Fruit fly (Drosophila melanogaster) whole organism, embryonic: ENCODE results near the gene ttm50.

Source experiments
- Blimp-1 ChIP-seq: fragments of 200-800 bp; sonication (Bioruptor generic); optimal IDR thresholded peaks from 3 replicates; lab custom pipeline; 2018; ENCODE audit warnings: missing biosample characterization, missing genetic modification characterization, mild to moderate bottlenecking, moderate library complexity, missing genetic modification reagents
- CG10147 ChIP-seq: fragments of 200-800 bp; sonication (Bioruptor generic); optimal IDR thresholded peaks from 2 replicates; lab custom pipeline; 2019; ENCODE audit warnings: missing biosample characterization, mild to moderate bottlenecking, missing genetic modification characterization, moderate library complexity
- CG10565 ChIP-seq: fragments of 200-800 bp; sonication (Bioruptor generic); optimal IDR thresholded peaks from 3 replicates; lab custom pipeline; 2016; ENCODE audit warnings: missing biosample characterization, mild to moderate bottlenecking, missing genetic modification characterization
- CG10654 ChIP-seq: fragments of 200-800 bp; sonication (Bioruptor generic); optimal IDR thresholded peaks from 2 replicates; lab custom pipeline; 2016; ENCODE audit warnings: missing biosample characterization, missing genetic modification characterization
- CG11560 ChIP-seq: fragments of 200-800 bp; sonication (Bioruptor generic); IDR thresholded peaks from 3 replicates; pipeline ENCODE4 v1.3.6; 2022; ENCODE audit warnings: missing biosample characterization, missing genetic modification characterization
- CG12071 ChIP-seq: fragments of 200-800 bp; sonication (Bioruptor generic); optimal IDR thresholded peaks from 3 replicates; lab custom pipeline; 2018; ENCODE audit warnings: missing biosample characterization, mild to moderate bottlenecking, missing genetic modification characterization
- CG12104 ChIP-seq: fragments of 200-800 bp; sonication (Bioruptor generic); optimal IDR thresholded peaks from 3 replicates; lab custom pipeline; 2016; ENCODE audit warnings: missing biosample characterization, missing genetic modification characterization
- CG14667 ChIP-seq: fragments of 200-800 bp; sonication (Bioruptor generic); IDR thresholded peaks from 2 replicates; pipeline ENCODE4 v1.3.6; 2022; ENCODE audit warnings: missing biosample characterization, missing genetic modification characterization
- CG16863 ChIP-seq: fragments of 200-800 bp; sonication (Bioruptor generic); optimal IDR thresholded peaks from 3 replicates; lab custom pipeline; 2016; ENCODE audit warnings: missing biosample characterization, missing genetic modification characterization
- CG17328 ChIP-seq: fragments of 200-800 bp; sonication (Bioruptor generic); IDR thresholded peaks from 2 replicates; pipeline ENCODE4 v1.3.6; 2022; ENCODE audit warnings: missing biosample characterization, missing genetic modification characterization
- CG17359 ChIP-seq: fragments of 200-800 bp; sonication (Bioruptor generic); optimal IDR thresholded peaks from 3 replicates; lab custom pipeline; 2018; ENCODE audit warnings: missing biosample characterization, mild to moderate bottlenecking, missing genetic modification characterization, moderate library complexity
- CG18262 ChIP-seq: fragments of 200-800 bp; optimal IDR thresholded peaks from 3 replicates; lab custom pipeline; 2019; ENCODE audit warnings: missing biosample characterization, mild to moderate bottlenecking, missing genetic modification characterization, moderate library complexity
- CG30403 ChIP-seq: fragments of 200-800 bp; sonication (Bioruptor generic); optimal IDR thresholded peaks from 3 replicates; lab custom pipeline; 2016; ENCODE audit warnings: missing biosample characterization, missing genetic modification characterization
- CG6254 ChIP-seq: fragments of 200-800 bp; sonication (Bioruptor generic); optimal IDR thresholded peaks from 3 replicates; lab custom pipeline; 2017; ENCODE audit warnings: mild to moderate bottlenecking, missing biosample characterization, missing genetic modification reagents, missing genetic modification characterization
- CG6654 ChIP-seq: fragments of 200-800 bp; sonication (Bioruptor generic); optimal IDR thresholded peaks from 2 replicates; lab custom pipeline; 2017; ENCODE audit warnings: missing biosample characterization, mild to moderate bottlenecking, missing genetic modification characterization
- CG6765 ChIP-seq: fragments of 200-800 bp; sonication (Bioruptor generic); optimal IDR thresholded peaks from 3 replicates; lab custom pipeline; 2017; ENCODE audit warnings: missing biosample characterization, mild to moderate bottlenecking, missing genetic modification characterization
- CG6813 ChIP-seq: fragments of 200-800 bp; sonication (Bioruptor generic); optimal IDR thresholded peaks from 2 replicates; lab custom pipeline; 2017; ENCODE audit warnings: missing biosample characterization, missing genetic modification characterization, mild to moderate bottlenecking, moderate library complexity, missing genetic modification reagents
- CG7556 ChIP-seq: fragments of 200-800 bp; sonication (Bioruptor generic); optimal IDR thresholded peaks from 2 replicates; lab custom pipeline; 2017; ENCODE audit warnings: missing biosample characterization, mild to moderate bottlenecking, missing genetic modification characterization
- CG7839 ChIP-seq: fragments of 200-800 bp; sonication (Bioruptor generic); optimal IDR thresholded peaks from 3 replicates; lab custom pipeline; 2018; ENCODE audit warnings: missing biosample characterization, mild to moderate bottlenecking, missing genetic modification characterization, moderate library complexity
- CG8765 ChIP-seq: fragments of 200-800 bp; sonication (Bioruptor generic); IDR thresholded peaks from 2 replicates; pipeline ENCODE4 v1.3.6; 2022; ENCODE audit warnings: missing biosample characterization, missing genetic modification characterization
- CG8944 ChIP-seq: fragments of 200-800 bp; sonication (Bioruptor generic); optimal IDR thresholded peaks from 3 replicates; lab custom pipeline; 2016; ENCODE audit warnings: missing biosample characterization, missing genetic modification characterization
- CG9609 ChIP-seq: fragments of 200-800 bp; sonication (Bioruptor generic); optimal IDR thresholded peaks from 3 replicates; lab custom pipeline; 2016; ENCODE audit warnings: missing biosample characterization, missing genetic modification characterization
- Camta ChIP-seq: fragments of 200-800 bp; sonication (Bioruptor generic); optimal IDR thresholded peaks from 2 replicates; lab custom pipeline; 2016; ENCODE audit warnings: missing biosample characterization, missing genetic modification characterization
- Ets65A ChIP-seq: fragments of 200-800 bp; sonication (Bioruptor generic); peaks from one replicate; lab custom pipeline; 2016; ENCODE audit warnings: missing biosample characterization, missing genetic modification characterization
- Ets97D ChIP-seq: fragments of 200-800 bp; sonication (Bioruptor generic); optimal IDR thresholded peaks from 3 replicates; lab custom pipeline; 2016; ENCODE audit warnings: missing biosample characterization, missing genetic modification characterization
- Fer1 ChIP-seq: fragments of 200-800 bp; sonication (Bioruptor generic); optimal IDR thresholded peaks from 2 replicates; lab custom pipeline; 2017; ENCODE audit warnings: missing biosample characterization, mild to moderate bottlenecking, missing genetic modification characterization
- Gug ChIP-seq: fragments of 200-800 bp; sonication (Bioruptor generic); IDR thresholded peaks from 4 replicates; pipeline ENCODE4 v1.3.6; 2022; ENCODE audit warnings: missing biosample characterization, missing genetic modification characterization
- HLH54F ChIP-seq: fragments of 200-800 bp; sonication (Bioruptor generic); optimal IDR thresholded peaks from 3 replicates; lab custom pipeline; 2016; ENCODE audit warnings: missing biosample characterization, missing genetic modification characterization
- Kr ChIP-seq: fragments of 200-800 bp; sonication (Bioruptor generic); optimal IDR thresholded peaks from 2 replicates; lab custom pipeline; 2017; ENCODE audit warnings: missing biosample characterization, mild to moderate bottlenecking, missing genetic modification characterization
- MTF-1 ChIP-seq: fragments of 200-800 bp; sonication (Bioruptor generic); optimal IDR thresholded peaks from 2 replicates; lab custom pipeline; 2018; ENCODE audit warnings: missing biosample characterization, mild to moderate bottlenecking, missing genetic modification characterization, borderline replicate concordance
- Med ChIP-seq: fragments of 200-800 bp; sonication (Bioruptor generic); peaks from one replicate; lab custom pipeline; 2016; ENCODE audit warnings: missing biosample characterization, missing genetic modification characterization, mild to moderate bottlenecking, inconsistent platforms, moderate library complexity
- Meics ChIP-seq: fragments of 200-800 bp; sonication (Bioruptor generic); optimal IDR thresholded peaks from 2 replicates; lab custom pipeline; 2017; ENCODE audit warnings: missing biosample characterization, mild to moderate bottlenecking, missing genetic modification characterization
- Mrtf ChIP-seq: fragments of 200-800 bp; sonication (Bioruptor generic); IDR thresholded peaks from 3 replicates; pipeline ENCODE4 v1.3.6; 2022; ENCODE audit warnings: missing biosample characterization, missing genetic modification characterization
- NC2α ChIP-seq: fragments of 200-800 bp; sonication (Bioruptor generic); optimal IDR thresholded peaks from 2 replicates; lab custom pipeline; 2016; ENCODE audit warnings: missing biosample characterization, missing genetic modification characterization
- Neu2 ChIP-seq: fragments of 200-800 bp; sonication (Bioruptor generic); optimal IDR thresholded peaks from 3 replicates; lab custom pipeline; 2016; ENCODE audit warnings: missing biosample characterization, missing genetic modification characterization, borderline replicate concordance
- Poxn ChIP-seq: fragments of 200-800 bp; sonication (Bioruptor generic); IDR thresholded peaks from 2 replicates; pipeline ENCODE4 v1.3.6; 2022; ENCODE audit warnings: missing biosample characterization, missing genetic modification characterization
- Side ChIP-seq: fragments of 200-800 bp; sonication (Bioruptor generic); optimal IDR thresholded peaks from 2 replicates; lab custom pipeline; 2016; ENCODE audit warnings: missing biosample characterization, missing genetic modification characterization
- Six4 ChIP-seq: fragments of 200-800 bp; sonication (Bioruptor generic); optimal IDR thresholded peaks from 2 replicates; lab custom pipeline; 2016; ENCODE audit warnings: missing biosample characterization, missing genetic modification characterization
- Sox100B ChIP-seq: fragments of 200-800 bp; sonication (Bioruptor generic); optimal IDR thresholded peaks from 3 replicates; lab custom pipeline; 2018; ENCODE audit warnings: missing biosample characterization, mild to moderate bottlenecking, missing genetic modification characterization
- ash1 ChIP-seq: fragments of 200-800 bp; sonication (Bioruptor generic); optimal IDR thresholded peaks from 2 replicates; lab custom pipeline; 2018; ENCODE audit warnings: missing biosample characterization, mild to moderate bottlenecking, missing genetic modification characterization
- bcd ChIP-seq: fragments of 200-800 bp; sonication (Bioruptor generic); optimal IDR thresholded peaks from 2 replicates; lab custom pipeline; 2017; ENCODE audit warnings: missing biosample characterization, mild to moderate bottlenecking, missing genetic modification characterization
- corto ChIP-seq: fragments of 200-800 bp; sonication (Bioruptor generic); optimal IDR thresholded peaks from 2 replicates; lab custom pipeline; 2016; ENCODE audit warnings: missing biosample characterization, mild to moderate bottlenecking, missing genetic modification characterization, moderate library complexity
- fd3F ChIP-seq: fragments of 200-800 bp; sonication (Bioruptor generic); optimal IDR thresholded peaks from 2 replicates; lab custom pipeline; 2018; ENCODE audit warnings: missing biosample characterization, mild to moderate bottlenecking, missing genetic modification characterization, moderate library complexity
- luna ChIP-seq: fragments of 200-800 bp; sonication (Bioruptor generic); optimal IDR thresholded peaks from 2 replicates; lab custom pipeline; 2016; ENCODE audit warnings: missing biosample characterization, missing genetic modification characterization
- mam ChIP-seq: fragments of 200-800 bp; sonication (Bioruptor generic); optimal IDR thresholded peaks from 3 replicates; lab custom pipeline; 2016; ENCODE audit warnings: missing biosample characterization, missing genetic modification characterization
- peb ChIP-seq: fragments of 200-800 bp; sonication (Bioruptor generic); IDR thresholded peaks from 2 replicates; pipeline ENCODE4 v1.3.6; 2022; ENCODE audit warnings: missing biosample characterization, missing genetic modification characterization
- pho ChIP-seq: fragments of 200-800 bp; sonication (Bioruptor generic); optimal IDR thresholded peaks from 2 replicates; lab custom pipeline; 2016; ENCODE audit warnings: missing biosample characterization, missing genetic modification characterization
- sc ChIP-seq, 3 experiments: fragments of >200 bp in 2 of 3; fragments of 200-800 bp in 1 of 3; sonication (Bioruptor generic) in 1 of 3; optimal IDR thresholded peaks; 2 replicates in 2 of 3; 3 replicates in 1 of 3; lab custom pipeline; 2017; ENCODE audit warnings: mild to moderate bottlenecking in 1 of 3, missing biosample characterization in 1 of 3, missing genetic modification characterization in 1 of 3, missing genetic modification reagents in 1 of 3
- schlank ChIP-seq: fragments of 200-800 bp; sonication (Bioruptor generic); optimal IDR thresholded peaks from 2 replicates; lab custom pipeline; 2018; ENCODE audit warnings: missing biosample characterization, mild to moderate bottlenecking, missing genetic modification characterization
- slou ChIP-seq: fragments of 200-800 bp; sonication (Bioruptor generic); optimal IDR thresholded peaks from 3 replicates; lab custom pipeline; 2016; ENCODE audit warnings: missing biosample characterization, missing genetic modification characterization
- twi ChIP-seq: fragments of 200-800 bp; optimal IDR thresholded peaks from 2 replicates; lab custom pipeline; 2019; ENCODE audit warnings: missing biosample characterization, mild to moderate bottlenecking, missing genetic modification characterization, moderate library complexity

The ttm50 gene

DNA sequence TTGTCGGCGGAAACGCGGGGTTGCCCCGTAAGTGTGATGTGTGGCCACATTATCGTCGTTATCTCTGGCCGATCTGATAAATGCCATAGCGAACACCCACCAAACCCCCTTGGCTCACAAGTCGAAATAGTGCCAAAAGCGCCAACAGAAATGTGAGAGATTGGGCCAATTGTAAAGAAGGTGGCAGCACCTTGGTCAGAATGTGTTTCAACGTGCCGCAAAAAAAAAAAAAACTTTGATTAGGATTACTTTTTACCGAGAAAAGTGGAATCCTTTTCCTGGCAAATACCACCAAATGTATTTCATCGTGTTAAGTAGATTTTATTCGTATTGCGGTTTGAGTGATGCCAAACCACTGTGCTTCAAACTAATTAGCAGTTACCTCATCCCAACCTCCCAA, 11.0 kb upstream of the ttm50 start (continued):
- TF ChIP-seq Med (GFP tag; lab: Kevin White, UChicago) (peak; percentile 97), corto (GFP tag; lab: Kevin White, UChicago) (no peak), Camta (GFP tag; lab: Kevin White, UChicago) (peak; percentile 67), pho (peak; percentile 87), fd3F (peak; percentile 85), peb (GFP tag; lab: Robert Waterston, UW) (peak; percentile 67), Side (GFP tag; lab: Kevin White, UChicago) (peak; percentile 73), Poxn (peak; percentile 72; the same call in 1 of the 2 replicates), CG7839 (tag; lab: Kevin White, UChicago) (peak; percentile 88), Gug (peak; percentile 84), CG6254 (GFP tag; lab: Kevin White, UChicago) (peak; percentile 42), CG14667 (GFP tag; lab: Robert Waterston, UW) (peak; percentile 76), CG12104 (peak; percentile 67), Fer1 (peak; percentile 86), CG7556 (GFP tag; lab: Kevin White, UChicago) (peak; percentile 59), twi (tag; lab: Kevin White, UChicago) (no peak), CG10565 (GFP tag; lab: Kevin White, UChicago) (no peak), CG8765 (GFP tag; lab: Robert Waterston, UW) (peak; percentile 59; the same call in 1 of the 2 replicates), Neu2 (GFP tag; lab: Kevin White, UChicago) (no peak), CG17359 (tag; lab: Kevin White, UChicago) (peak; percentile 77), CG30403 (GFP tag; lab: Kevin White, UChicago) (peak; percentile 72), CG16863 (GFP tag; lab: Kevin White, UChicago) (peak; percentile 81), CG17328 (GFP tag; lab: Robert Waterston, UW) (peak; percentile 82), CG10147 (peak; percentile 35), CG9609 (GFP tag; lab: Kevin White, UChicago) (peak; percentile 80), CG11560 (tag; lab: Robert Waterston, UW) (peak; percentile 75), Ets65A (GFP tag; lab: Kevin White, UChicago) (peak; percentile 63), CG18262 (tag; lab: Kevin White, UChicago) (peak; percentile 14), NC2α (peak; percentile 29), luna (GFP tag; lab: Kevin White, UChicago) (peak; percentile 69), MTF-1 (GFP tag; lab: Kevin White, UChicago) (peak; percentile 15), sc (optimal IDR thresholded peaks at IDR 0.05; lab: Kevin White, UChicago) (no peak), sc (GFP tag; optimal IDR thresholded peaks at IDR 0.05; lab: Kevin White, UChicago) (no peak), schlank (tag; lab: Kevin White, UChicago) (peak; percentile 72), Kr (GFP tag; lab: Kevin White, UChicago) (no peak), Ets97D (GFP tag; lab: Kevin White, UChicago) (peak; percentile 52), bcd (GFP tag; lab: Kevin White, UChicago) (peak; percentile 74), mam (GFP tag; lab: Kevin White, UChicago) (peak; percentile 88), CG10654 (peak; percentile 59), Six4 (GFP tag; lab: Kevin White, UChicago) (peak; percentile 56), Sox100B (GFP tag; lab: Kevin White, UChicago) (peak; percentile 43), ash1 (GFP tag; lab: Kevin White, UChicago) (no peak), CG12071 (peak; percentile 54), Meics (GFP tag; lab: Kevin White, UChicago) (peak; percentile 87), CG8944 (GFP tag; lab: Kevin White, UChicago) (peak; percentile 77), Blimp-1 (GFP tag; lab: Kevin White, UChicago) (peak; percentile 53), Mrtf (GFP tag; lab: Robert Waterston, UW) (peak; percentile 85), slou (GFP tag; lab: Kevin White, UChicago) (peak; percentile 44), CG6765 (GFP tag; lab: Kevin White, UChicago) (no peak), CG6813 (GFP tag; lab: Kevin White, UChicago) (peak; percentile 68), HLH54F (GFP tag; lab: Kevin White, UChicago) (peak; percentile 83), CG6654 (GFP tag; lab: Kevin White, UChicago) (peak; percentile 31)
